Worm (Caenorhabditis elegans) whole organism, young adult: ENCODE results near the gene aakg-5.

ENCODE experiments used
- B0336.3 ChIP-seq: fragments of 200-800 bp; sonication (Bioruptor generic); IDR thresholded peaks from 2 replicates; pipeline ENCODE4 v1.3.6; 2022; ENCODE audit warnings: missing genetic modification characterization, missing compliant biosample characterization
- C17E4.6 ChIP-seq: fragments of 200-800 bp; sonication (Bioruptor generic); IDR thresholded peaks from 2 replicates; pipeline ENCODE4 v1.3.6; 2022; ENCODE audit warnings: missing genetic modification reagents, missing genetic modification characterization, missing compliant biosample characterization
- D2030.7 ChIP-seq: fragments of 200-800 bp; sonication (Bioruptor generic); IDR thresholded peaks from 2 replicates; pipeline ENCODE4 v1.3.6; 2022; ENCODE audit warnings: missing genetic modification reagents, missing genetic modification characterization, missing compliant biosample characterization
- F39B2.1 ChIP-seq: fragments of 200-800 bp; sonication (Bioruptor generic); IDR thresholded peaks from 2 replicates; pipeline ENCODE4 v1.3.6; 2022; ENCODE audit warnings: missing genetic modification reagents, missing genetic modification characterization, missing compliant biosample characterization
- F55B11.4 ChIP-seq: sonication (generic microtip); optimal IDR thresholded peaks from 2 replicates; lab custom pipeline; 2016; ENCODE audit warnings: missing compliant biosample characterization, missing genetic modification characterization, borderline replicate concordance; ENCODE audit not compliant: insufficient read depth
- K12H6.12 ChIP-seq: fragments of 200-800 bp; sonication (Bioruptor generic); optimal IDR thresholded peaks from 2 replicates; lab custom pipeline; 2018; ENCODE audit warnings: mild to moderate bottlenecking, missing genetic modification characterization, missing compliant biosample characterization
- T07F8.4 ChIP-seq: sonication (generic microtip); optimal IDR thresholded peaks from 2 replicates; lab custom pipeline; 2016; ENCODE audit warnings: mild to moderate bottlenecking, missing genetic modification characterization, moderate library complexity, missing compliant biosample characterization
- Y53F4B.3 ChIP-seq: fragments of 200-800 bp; sonication (Bioruptor generic); IDR thresholded peaks from 2 replicates; pipeline ENCODE4 v1.3.6; 2022; ENCODE audit warnings: missing genetic modification reagents, missing genetic modification characterization, missing compliant biosample characterization
- Y67H2A.10 ChIP-seq: fragments of 200-800 bp; sonication (Bioruptor generic); conservative IDR thresholded peaks from 2 replicates; pipeline ENCODE4 v1.3.6; 2022; ENCODE audit warnings: missing genetic modification reagents, missing genetic modification characterization, missing compliant biosample characterization
- ZK185.1 ChIP-seq: sonication (generic microtip); optimal IDR thresholded peaks from 2 replicates; lab custom pipeline; 2016; ENCODE audit warnings: mild to moderate bottlenecking, missing genetic modification characterization, missing compliant biosample characterization; ENCODE audit not compliant: poor library complexity, severe bottlenecking
- atf-7 ChIP-seq: sonication (generic microtip); optimal IDR thresholded peaks from 2 replicates; lab custom pipeline; 2017; ENCODE audit warnings: mild to moderate bottlenecking, missing genetic modification characterization, missing compliant biosample characterization
- athp-1 ChIP-seq: sonication (generic microtip); optimal IDR thresholded peaks from 2 replicates; lab custom pipeline; 2017; ENCODE audit warnings: mild to moderate bottlenecking, missing genetic modification characterization, missing compliant biosample characterization
- bed-1 ChIP-seq: fragments of 200-800 bp; sonication (Bioruptor generic); IDR thresholded peaks from 2 replicates; pipeline ENCODE4 v1.3.6; 2022; ENCODE audit warnings: missing genetic modification reagents, missing genetic modification characterization, missing compliant biosample characterization
- cebp-2 ChIP-seq: fragments of 200-800 bp; sonication (Bioruptor generic); IDR thresholded peaks from 2 replicates; pipeline ENCODE4 v1.3.6; 2022; ENCODE audit warnings: missing genetic modification characterization, missing compliant biosample characterization
- ceh-27 ChIP-seq: fragments of 200-800 bp; sonication (Bioruptor generic); optimal IDR thresholded peaks from 2 replicates; lab custom pipeline; 2018; ENCODE audit warnings: mild to moderate bottlenecking, missing genetic modification characterization, moderate library complexity, missing compliant biosample characterization
- die-1 ChIP-seq: sonication (generic microtip); optimal IDR thresholded peaks from 2 replicates; lab custom pipeline; 2016; ENCODE audit warnings: missing genotype, mild to moderate bottlenecking, missing genetic modification characterization, missing compliant biosample characterization
- dpl-1 ChIP-seq: fragments of 150-350 bp; optimal IDR thresholded peaks from 2 replicates; lab custom pipeline; 2014; ENCODE audit warnings: missing biosample characterization, missing genetic modification reagents, missing genetic modification characterization
- egrh-3 ChIP-seq: fragments of 200-800 bp; sonication (Bioruptor generic); IDR thresholded peaks from 2 replicates; pipeline ENCODE4 v1.3.6; 2022; ENCODE audit warnings: missing genetic modification reagents, missing genetic modification characterization, missing compliant biosample characterization
- ekl-4 ChIP-seq: fragments of 200-800 bp; sonication (Bioruptor generic); IDR thresholded peaks from 2 replicates; pipeline ENCODE4 v1.3.6; 2022; ENCODE audit warnings: missing genetic modification reagents, missing genetic modification characterization, missing compliant biosample characterization
- fkh-3 ChIP-seq: sonication (generic microtip); optimal IDR thresholded peaks from 2 replicates; lab custom pipeline; 2016; ENCODE audit warnings: mild to moderate bottlenecking, missing genetic modification characterization, missing compliant biosample characterization
- hmg-1.2 ChIP-seq: fragments of 200-800 bp; sonication (Bioruptor generic); IDR thresholded peaks from 2 replicates; pipeline ENCODE4 v1.3.6; 2022; ENCODE audit warnings: missing genetic modification reagents, missing genetic modification characterization, missing compliant biosample characterization
- lin-26 ChIP-seq: fragments of 200-800 bp; sonication (Bioruptor generic); IDR thresholded peaks from 2 replicates; pipeline ENCODE4 v1.3.6; 2022; ENCODE audit warnings: missing genetic modification reagents, missing genetic modification characterization, missing compliant biosample characterization
- lin-35 ChIP-seq, 3 experiments: fragments of 150-350 bp in 2 of 3; sonication (generic microtip) in 1 of 3; optimal IDR thresholded peaks; 2 replicates each; lab custom pipeline; 2014 to 2018; ENCODE audit warnings: missing biosample characterization in 3 of 3, missing genetic modification characterization in 3 of 3, missing genetic modification reagents in 3 of 3
- lin-54 ChIP-seq: fragments of 200-800 bp; sonication (Bioruptor generic); optimal IDR thresholded peaks from 2 replicates; lab custom pipeline; 2018; ENCODE audit warnings: mild to moderate bottlenecking, missing genetic modification characterization, missing compliant biosample characterization
- lir-1 ChIP-seq: fragments of 200-800 bp; sonication (Bioruptor generic); conservative IDR thresholded peaks from 2 replicates; pipeline ENCODE4 v1.3.6; 2022; ENCODE audit warnings: missing genetic modification reagents, missing genetic modification characterization, missing compliant biosample characterization
- madf-8 ChIP-seq: fragments of 200-800 bp; sonication (Bioruptor generic); conservative IDR thresholded peaks from 2 replicates; pipeline ENCODE4 v1.3.6; 2022; ENCODE audit warnings: missing genetic modification reagents, missing genetic modification characterization, missing compliant biosample characterization
- mxl-1 ChIP-seq: sonication (generic microtip); optimal IDR thresholded peaks from 2 replicates; lab custom pipeline; 2016; ENCODE audit warnings: missing genetic modification characterization, missing compliant biosample characterization
- nfya-2 ChIP-seq: fragments of 200-800 bp; sonication (Bioruptor generic); IDR thresholded peaks from 2 replicates; pipeline ENCODE4 v1.3.6; 2022; ENCODE audit warnings: missing genetic modification reagents, missing genetic modification characterization, missing compliant biosample characterization
- nfyb-1 ChIP-seq: fragments of 200-800 bp; sonication (Bioruptor generic); IDR thresholded peaks from 2 replicates; pipeline ENCODE4 v1.3.6; 2022; ENCODE audit warnings: missing genetic modification reagents, missing genetic modification characterization, missing compliant biosample characterization
- nhr-120 ChIP-seq: fragments of 200-800 bp; sonication (Bioruptor generic); IDR thresholded peaks from 2 replicates; pipeline ENCODE4 v1.3.6; 2022; ENCODE audit warnings: missing genetic modification characterization, missing compliant biosample characterization
- nhr-27 ChIP-seq: fragments of 200-800 bp; sonication (Bioruptor generic); optimal IDR thresholded peaks from 2 replicates; lab custom pipeline; 2018; ENCODE audit warnings: mild to moderate bottlenecking, missing genetic modification characterization, moderate library complexity, missing compliant biosample characterization
- pbrm-1 ChIP-seq: fragments of 200-800 bp; sonication (Bioruptor generic); IDR thresholded peaks from 2 replicates; pipeline ENCODE4 v1.3.6; 2022; ENCODE audit warnings: missing genetic modification reagents, missing genetic modification characterization, missing compliant biosample characterization
- rec-8 ChIP-seq, 2 experiments: sonication (generic microtip); optimal IDR thresholded peaks; 2 replicates each; lab custom pipeline; 2016; ENCODE audit warnings: mild to moderate bottlenecking in 2 of 2, missing genetic modification characterization in 2 of 2, missing genetic modification reagents in 2 of 2, missing genotype in 2 of 2, missing biosample characterization in 1 of 2, missing compliant biosample characterization in 1 of 2, moderate library complexity in 1 of 2
- repo-1 ChIP-seq: sonication (generic microtip); optimal IDR thresholded peaks from 2 replicates; lab custom pipeline; 2017; ENCODE audit warnings: mild to moderate bottlenecking, missing genetic modification characterization, missing compliant biosample characterization
- rpc-1 ChIP-seq, 2 experiments: fragments of 150-350 bp in 1 of 2; sonication (generic microtip) in 1 of 2; optimal IDR thresholded peaks; 2 replicates each; lab custom pipeline; 2014 to 2018; ENCODE audit warnings: missing biosample characterization in 1 of 2, missing genetic modification characterization in 1 of 2, missing genetic modification reagents in 1 of 2, missing genotype in 1 of 2
- sea-2 ChIP-seq: fragments of 200-800 bp; sonication (Bioruptor generic); IDR thresholded peaks from 2 replicates; pipeline ENCODE4 v1.3.6; 2022; ENCODE audit warnings: missing genetic modification characterization, missing compliant biosample characterization
- snpc-1.3 ChIP-seq: sonication (generic microtip); optimal IDR thresholded peaks from 2 replicates; lab custom pipeline; 2017; ENCODE audit warnings: missing genetic modification characterization, mild to moderate bottlenecking, missing compliant biosample characterization, antibody characterized with exemption, moderate library complexity, missing genotype, missing genetic modification reagents; ENCODE audit not compliant: insufficient read depth
- somi-1 ChIP-seq: fragments of 200-800 bp; sonication (Bioruptor generic); optimal IDR thresholded peaks from 2 replicates; lab custom pipeline; 2018; ENCODE audit warnings: mild to moderate bottlenecking, missing genetic modification characterization, missing compliant biosample characterization
- tbx-9 ChIP-seq: sonication (generic microtip); optimal IDR thresholded peaks from 2 replicates; lab custom pipeline; 2016; ENCODE audit warnings: borderline replicate concordance, missing genetic modification characterization, inconsistent platforms, missing compliant biosample characterization
- unc-130 ChIP-seq: sonication (generic microtip); optimal IDR thresholded peaks from 2 replicates; lab custom pipeline; 2016; ENCODE audit warnings: missing genetic modification reagents, missing genetic modification characterization, missing compliant biosample characterization
- zim-3 ChIP-seq: sonication (generic microtip); optimal IDR thresholded peaks from 2 replicates; lab custom pipeline; 2017; ENCODE audit warnings: mild to moderate bottlenecking, missing genetic modification characterization, moderate library complexity, missing compliant biosample characterization
- ztf-18 ChIP-seq: sonication (generic microtip); optimal IDR thresholded peaks from 2 replicates; lab custom pipeline; 2016; ENCODE audit warnings: missing genotype, mild to moderate bottlenecking, missing genetic modification characterization, missing compliant biosample characterization
- ztf-3 ChIP-seq: fragments of 200-800 bp; sonication (Bioruptor generic); optimal IDR thresholded peaks from 2 replicates; lab custom pipeline; 2018; ENCODE audit warnings: mild to moderate bottlenecking, missing genetic modification characterization, missing compliant biosample characterization

The aakg-5 gene

DNA sequence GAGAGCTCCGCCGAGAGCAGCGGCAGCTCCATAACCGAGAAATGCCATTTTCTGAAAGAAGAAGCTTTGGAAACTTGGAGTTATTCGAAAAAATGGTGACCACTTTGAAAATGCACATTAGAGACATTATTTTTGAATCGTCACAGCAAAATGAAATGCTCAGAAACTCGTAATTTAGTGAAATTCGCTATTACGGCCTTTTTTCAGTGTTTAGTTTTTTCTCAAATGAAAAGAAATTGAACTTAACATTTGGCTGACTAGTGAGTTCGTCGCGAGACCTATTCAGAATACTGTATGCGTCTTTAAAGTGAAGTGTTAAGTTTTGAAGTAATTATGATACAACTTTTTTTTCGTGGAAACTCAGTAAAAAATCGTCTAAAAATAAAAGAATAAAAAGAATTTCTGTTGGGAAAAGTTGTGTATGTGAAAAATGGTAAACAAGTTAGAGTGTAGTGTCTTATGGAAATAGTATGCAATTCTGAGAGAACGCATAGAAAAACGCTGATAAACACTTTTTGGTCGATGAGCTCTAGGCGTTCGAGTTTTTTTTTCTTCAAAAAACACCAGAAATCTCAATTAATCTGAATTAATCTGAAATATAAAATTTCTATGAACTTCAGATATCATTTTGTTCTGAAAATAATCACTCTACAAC is 4.4 kb downstream of the aakg-5 start, which contains the start of gene R53.5:
TSS of gene R53.5 (minus strand) at position 51 of the 655 bp plus-strand sequence.
- TF ChIP-seq Y67H2A.10 (GFP tag; lab: Robert Waterston, UW): no peak
- peak; percentile 4 for TF ChIP-seq snpc-1.3 (tag; lab: Kevin White, UChicago)
- peak; percentile 73 for TF ChIP-seq hmg-1.2
- 0 out of 2 replicates have a peak, but pooled peaks have one; percentile 10 for TF ChIP-seq nfyb-1 (GFP tag; lab: Robert Waterston, UW)
- TF ChIP-seq K12H6.12: peak; percentile 19
- peak in 1 of 2 experiments; percentile 10 for TF ChIP-seq rec-8 (tag; optimal IDR thresholded peaks at IDR 0.05; lab: Kevin White, UChicago)

DNA sequence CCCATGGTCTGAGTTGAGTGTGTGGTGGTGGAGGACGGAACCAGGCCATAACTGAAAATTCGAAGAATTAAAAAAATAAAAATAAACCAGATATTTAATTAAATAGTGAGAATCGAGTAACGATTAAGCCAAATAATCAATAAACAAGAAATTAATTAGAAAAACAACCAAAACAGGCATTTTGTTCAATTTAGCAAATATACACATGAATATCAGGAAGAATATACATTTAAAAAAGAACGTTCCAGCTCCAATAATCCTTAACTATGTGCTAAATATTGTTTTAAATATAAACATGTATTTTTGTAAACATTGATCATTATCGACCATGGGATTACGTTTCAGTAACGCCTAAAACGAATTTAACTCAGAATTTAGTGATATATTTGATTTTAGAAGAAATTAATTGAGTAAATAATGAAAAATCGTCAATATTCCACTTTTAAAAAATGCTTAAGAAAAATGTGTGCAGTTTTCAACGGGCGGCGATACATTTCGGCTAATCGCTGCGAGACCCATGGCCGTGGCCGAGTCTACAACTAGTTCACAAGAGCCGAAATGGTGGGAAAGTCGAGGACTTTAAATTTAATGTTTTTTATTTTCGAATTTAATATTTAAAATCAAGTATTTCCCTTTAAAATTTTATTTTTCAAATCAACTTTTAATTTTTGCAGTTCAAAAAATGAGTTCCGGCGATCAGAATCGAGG is 6.8 kb downstream of the aakg-5 start, which contains the start of the genes R53.4 and psf-1:
TSS of gene R53.4 (minus strand) at position 51 of the 708 bp plus-strand sequence.
TSS of gene psf-1 (plus strand) at position 675 of the 708 bp plus-strand sequence.
- peak; percentile 52 for TF ChIP-seq unc-130 (GFP tag; lab: Kevin White, UChicago)
- no peak for TF ChIP-seq lin-35 (GFP tag; optimal IDR thresholded peaks at IDR 0.05; lab: Kevin White, UChicago)
- TF ChIP-seq mxl-1 (tag; lab: Kevin White, UChicago): no peak
- TF ChIP-seq nfya-2 (GFP tag; lab: Robert Waterston, UW): no peak
- no peak for TF ChIP-seq atf-7 (tag; lab: Kevin White, UChicago)
- TF ChIP-seq ztf-18 (tag; lab: Kevin White, UChicago): no peak
- no peak for TF ChIP-seq bed-1
- TF ChIP-seq rpc-1 (optimal IDR thresholded peaks at IDR 0.05; lab: Kevin White, UChicago): no peak
- TF ChIP-seq rpc-1 (tag; optimal IDR thresholded peaks at IDR 0.05; lab: Kevin White, UChicago): no peak
- 0 out of 2 replicates have a peak, but pooled peaks have one; percentile 32 for TF ChIP-seq lir-1 (GFP tag; lab: Robert Waterston, UW)
- TF ChIP-seq fkh-3: no peak
- no peak for TF ChIP-seq egrh-3 (GFP tag; lab: Robert Waterston, UW)
- TF ChIP-seq ztf-3: no peak
- peak; percentile 69 for TF ChIP-seq lin-54 (GFP tag; lab: Kevin White, UChicago)
- TF ChIP-seq dpl-1: peak; percentile 57
- no peak for TF ChIP-seq F39B2.1
- 0 out of 2 replicates have a peak, but pooled peaks have one; percentile 15 for TF ChIP-seq lin-26
- no peak for TF ChIP-seq zim-3 (tag; lab: Kevin White, UChicago)
- TF ChIP-seq B0336.3: no peak
- TF ChIP-seq athp-1 (tag; lab: Kevin White, UChicago): no peak
- no peak for TF ChIP-seq F55B11.4 (tag; lab: Kevin White, UChicago)
- TF ChIP-seq tbx-9 (tag; lab: Kevin White, UChicago): no peak
- no peak for TF ChIP-seq somi-1 (GFP tag; lab: Kevin White, UChicago)
- no peak for TF ChIP-seq Y53F4B.3 (GFP tag; lab: Robert Waterston, UW)
- TF ChIP-seq Y67H2A.10 (GFP tag; lab: Robert Waterston, UW): 0 out of 2 replicates have a peak, but pooled peaks have one; percentile 11
- peak; percentile 78 for TF ChIP-seq ZK185.1
- peak; percentile 70 for TF ChIP-seq D2030.7 (GFP tag; lab: Robert Waterston, UW)
- TF ChIP-seq die-1 (tag; lab: Kevin White, UChicago): no peak
- TF ChIP-seq nhr-120 (GFP tag; lab: Robert Waterston, UW): no peak
- TF ChIP-seq hmg-1.2: peak; percentile 46; the same call in 1 of the 2 replicates
- no peak for TF ChIP-seq sea-2
- TF ChIP-seq rec-8 (tag; optimal IDR thresholded peaks at IDR 0.05; lab: Kevin White, UChicago): no peak
- TF ChIP-seq nhr-27: no peak
- peak; percentile 19; the same call in 1 of the 2 replicates for TF ChIP-seq madf-8 (GFP tag; lab: Robert Waterston, UW)
- no peak; the same call in 1 of the 2 replicates for TF ChIP-seq pbrm-1 (GFP tag; lab: Robert Waterston, UW)
- no peak for TF ChIP-seq T07F8.4 (tag; lab: Kevin White, UChicago)
- no peak for TF ChIP-seq repo-1
- TF ChIP-seq cebp-2 (GFP tag; lab: Robert Waterston, UW): no peak
- no peak for TF ChIP-seq ekl-4
- no peak for TF ChIP-seq C17E4.6 (GFP tag; lab: Robert Waterston, UW)
- TF ChIP-seq ceh-27 (GFP tag; lab: Kevin White, UChicago): peak; percentile 76
